Worm (Caenorhabditis elegans) whole organism, young adult: Measurements from ENCODE around the gene hmg-4.

Experiments
- D2030.7 ChIP-seq: fragments of 200-800 bp; sonication (Bioruptor generic); IDR thresholded peaks from 2 replicates; pipeline ENCODE4 v1.3.6; 2022; ENCODE audit warnings: missing genetic modification reagents, missing genetic modification characterization, missing compliant biosample characterization
- F39B2.1 ChIP-seq: fragments of 200-800 bp; sonication (Bioruptor generic); IDR thresholded peaks from 2 replicates; pipeline ENCODE4 v1.3.6; 2022; ENCODE audit warnings: missing genetic modification reagents, missing genetic modification characterization, missing compliant biosample characterization
- K11D2.4 ChIP-seq: fragments of 200-800 bp; sonication (Bioruptor generic); IDR thresholded peaks from 2 replicates; pipeline ENCODE4 v1.3.6; 2022; ENCODE audit warnings: missing genetic modification reagents, missing genetic modification characterization, missing compliant biosample characterization
- T26A5.8 ChIP-seq: sonication (generic microtip); optimal IDR thresholded peaks from 2 replicates; lab custom pipeline; 2016; ENCODE audit warnings: missing genetic modification characterization, missing compliant biosample characterization
- ama-1 ChIP-seq, 3 experiments: fragments of 150-350 bp in 1 of 3; sonication (generic microtip) in 2 of 3; optimal IDR thresholded peaks; 2 replicates each; lab custom pipeline; 2014 to 2018; ENCODE audit warnings: missing biosample characterization in 2 of 3, missing genetic modification characterization in 2 of 3, missing genetic modification reagents in 2 of 3
- athp-1 ChIP-seq: sonication (generic microtip); optimal IDR thresholded peaks from 2 replicates; lab custom pipeline; 2017; ENCODE audit warnings: mild to moderate bottlenecking, missing genetic modification characterization, missing compliant biosample characterization
- attf-6 ChIP-seq: fragments of 200-800 bp; sonication (Bioruptor generic); IDR thresholded peaks from 2 replicates; pipeline ENCODE4 v1.3.6; 2022; ENCODE audit warnings: missing genetic modification reagents, missing genetic modification characterization, missing compliant biosample characterization
- ceh-27 ChIP-seq: fragments of 200-800 bp; sonication (Bioruptor generic); optimal IDR thresholded peaks from 2 replicates; lab custom pipeline; 2018; ENCODE audit warnings: mild to moderate bottlenecking, missing genetic modification characterization, moderate library complexity, missing compliant biosample characterization
- efl-1 ChIP-seq: fragments of 150-350 bp; optimal IDR thresholded peaks from 2 replicates; lab custom pipeline; 2014; ENCODE audit warnings: missing biosample characterization, missing genetic modification reagents, missing genetic modification characterization
- rcor-1 ChIP-seq: fragments of 200-800 bp; sonication (Bioruptor generic); IDR thresholded peaks from 2 replicates; pipeline ENCODE4 v1.3.6; 2022; ENCODE audit warnings: missing genetic modification reagents, missing genetic modification characterization, missing compliant biosample characterization
- sea-2 ChIP-seq: fragments of 200-800 bp; sonication (Bioruptor generic); IDR thresholded peaks from 2 replicates; pipeline ENCODE4 v1.3.6; 2022; ENCODE audit warnings: missing genetic modification characterization, missing compliant biosample characterization
- snpc-3.4 ChIP-seq: sonication (generic microtip); optimal IDR thresholded peaks from 2 replicates; lab custom pipeline; 2017; ENCODE audit warnings: missing genetic modification characterization, mild to moderate bottlenecking, missing compliant biosample characterization, antibody characterized with exemption, moderate library complexity, missing genotype, missing genetic modification reagents
- xnd-1 ChIP-seq: sonication (generic microtip); optimal IDR thresholded peaks from 2 replicates; lab custom pipeline; 2016; ENCODE audit warnings: missing genotype, missing genetic modification reagents, missing genetic modification characterization, missing compliant biosample characterization
- ztf-3 ChIP-seq: fragments of 200-800 bp; sonication (Bioruptor generic); optimal IDR thresholded peaks from 2 replicates; lab custom pipeline; 2018; ENCODE audit warnings: mild to moderate bottlenecking, missing genetic modification characterization, missing compliant biosample characterization

Gene hmg-4

DNA sequence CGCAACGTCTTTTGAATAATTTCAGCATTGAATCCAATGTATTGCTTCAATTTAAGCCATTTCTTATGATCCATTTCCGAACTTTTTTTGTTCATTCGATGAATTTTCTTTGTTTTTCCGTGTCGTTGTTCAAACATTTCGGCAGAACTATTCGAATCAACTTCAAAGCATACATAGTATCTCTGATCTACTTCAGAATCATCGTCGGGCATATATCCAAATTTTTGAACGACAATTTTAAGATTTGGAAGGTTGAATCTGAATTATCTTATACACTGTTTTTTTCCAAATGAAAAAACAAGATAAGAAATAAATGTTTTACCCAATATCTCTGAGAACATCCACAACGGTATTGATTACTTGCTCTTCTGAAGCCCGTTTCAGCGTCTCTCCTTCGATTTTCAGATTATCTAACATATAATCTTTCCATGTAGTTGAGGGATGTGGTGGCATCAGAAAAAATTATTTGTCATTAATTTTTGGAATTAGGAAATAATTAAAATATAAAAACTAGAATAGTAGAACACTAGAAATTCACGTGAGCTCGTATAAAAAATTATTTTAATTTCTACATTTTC is 52.2 kb downstream of the hmg-4 start, which contains the start of gene lab-2 (continued):
- TF ChIP-seq F39B2.1: no peak
- no peak for TF ChIP-seq efl-1 (GFP tag; lab: Kevin White, UChicago)
- TF ChIP-seq ceh-27 (GFP tag; lab: Kevin White, UChicago): no peak
- TF ChIP-seq rcor-1 (GFP tag; lab: Robert Waterston, UW): no peak
- no peak for TF ChIP-seq xnd-1 (tag; lab: Kevin White, UChicago)
- no peak for TF ChIP-seq K11D2.4 (GFP tag; lab: Robert Waterston, UW)
- no peak for TF ChIP-seq sea-2 (GFP tag; lab: Robert Waterston, UW)
- TF ChIP-seq athp-1 (tag; lab: Kevin White, UChicago): peak; percentile 78
- TF ChIP-seq D2030.7: no peak
- TF ChIP-seq ztf-3: no peak
- peak; percentile 51 for TF ChIP-seq ama-1 (optimal IDR thresholded peaks at IDR 0.05; lab: Kevin White, UChicago)
- TF ChIP-seq ama-1 (GFP tag; optimal IDR thresholded peaks at IDR 0.05; lab: Kevin White, UChicago): no peak
- TF ChIP-seq snpc-3.4 (tag; lab: Kevin White, UChicago): no peak
- no peak for TF ChIP-seq T26A5.8 (tag; lab: Kevin White, UChicago)
- no peak for TF ChIP-seq attf-6
